Worm (Caenorhabditis elegans) whole organism, L4 larva: ENCODE data around the gene F19C7.4.

Source experiments
- F26F4.8 ChIP-seq: fragments of 200-800 bp; sonication (Bioruptor generic); conservative IDR thresholded peaks from 2 replicates; pipeline ENCODE4 v1.3.6; 2022; ENCODE audit warnings: missing genetic modification characterization, missing compliant biosample characterization
- F37D6.2 ChIP-seq: sonication (generic microtip); optimal IDR thresholded peaks from 2 replicates; lab custom pipeline; 2016; ENCODE audit warnings: mild to moderate bottlenecking, missing genetic modification characterization, missing compliant biosample characterization
- F44E2.7 ChIP-seq: fragments of 200-800 bp; sonication (Bioruptor generic); IDR thresholded peaks from 2 replicates; pipeline ENCODE4 v2.1.2; 2022; ENCODE audit warnings: missing genetic modification characterization, missing compliant biosample characterization
- Y5F2A.4 ChIP-seq: fragments of 200-800 bp; sonication (Bioruptor generic); optimal IDR thresholded peaks from 2 replicates; lab custom pipeline; 2018; ENCODE audit warnings: mild to moderate bottlenecking, missing genetic modification characterization, missing compliant biosample characterization
- ZK546.5 ChIP-seq, 2 experiments: sonication (generic microtip); optimal IDR thresholded peaks; 2 replicates each; lab custom pipeline; 2017; ENCODE audit warnings: missing biosample characterization in 2 of 2, missing genetic modification characterization in 2 of 2
- aha-1 ChIP-seq: fragments of 150-350 bp; peaks from one replicate; lab custom pipeline; 2014; ENCODE audit warnings: missing biosample characterization, missing genetic modification characterization
- ceh-32 ChIP-seq: sonication (generic microtip); optimal IDR thresholded peaks from 2 replicates; lab custom pipeline; 2016; ENCODE audit warnings: mild to moderate bottlenecking, missing genetic modification characterization, missing compliant biosample characterization; ENCODE audit not compliant: poor library complexity
- daf-16 ChIP-seq, 3 experiments: sonication (generic microtip); optimal IDR thresholded peaks; 2 replicates each; lab custom pipeline; 2016 to 2017; ENCODE audit warnings: missing genetic modification characterization in 3 of 3, missing genetic modification reagents in 3 of 3, mild to moderate bottlenecking in 2 of 3, missing compliant biosample characterization in 2 of 3, missing biosample characterization in 1 of 3, moderate library complexity in 1 of 3
- daf-19 ChIP-seq: fragments of 200-800 bp; sonication (Bioruptor generic); conservative IDR thresholded peaks from 2 replicates; pipeline ENCODE4 v1.3.6; 2022; ENCODE audit warnings: missing genetic modification characterization, missing compliant biosample characterization
- dmd-6 ChIP-seq: fragments of 200-800 bp; sonication (Bioruptor generic); IDR thresholded peaks from 2 replicates; pipeline ENCODE4 v1.3.6; 2022; ENCODE audit warnings: missing genetic modification reagents, missing genetic modification characterization, missing compliant biosample characterization
- dpl-1 ChIP-seq: fragments of 150-350 bp; optimal IDR thresholded peaks from 2 replicates; lab custom pipeline; 2014; ENCODE audit warnings: missing biosample characterization, missing genetic modification reagents, missing genetic modification characterization
- dve-1 ChIP-seq: sonication (generic microtip); optimal IDR thresholded peaks from 2 replicates; lab custom pipeline; 2017; ENCODE audit warnings: antibody characterized with exemption, mild to moderate bottlenecking, missing genetic modification characterization, missing compliant biosample characterization; ENCODE audit not compliant: insufficient read depth
- hif-1 ChIP-seq, 2 experiments: sonication (generic microtip); optimal IDR thresholded peaks; 2 replicates each; lab custom pipeline; 2016 to 2017; ENCODE audit warnings: missing compliant biosample characterization in 2 of 2, missing genetic modification characterization in 2 of 2, missing genetic modification reagents in 2 of 2, missing genotype in 2 of 2, mild to moderate bottlenecking in 1 of 2
- hlh-11 ChIP-seq: fragments of 200-800 bp; sonication (Bioruptor generic); optimal IDR thresholded peaks from 2 replicates; lab custom pipeline; 2018; ENCODE audit warnings: mild to moderate bottlenecking, missing genetic modification characterization, missing compliant biosample characterization
- lim-7 ChIP-seq: fragments of 200-800 bp; sonication (Bioruptor generic); IDR thresholded peaks from 2 replicates; pipeline ENCODE4 v1.3.6; 2022; ENCODE audit warnings: missing genetic modification characterization, missing compliant biosample characterization
- lin-39 ChIP-seq: fragments of 150-350 bp; optimal IDR thresholded peaks from 2 replicates; lab custom pipeline; 2014; ENCODE audit warnings: missing biosample characterization, missing genetic modification reagents, missing genetic modification characterization
- lsy-2 ChIP-seq, 2 experiments: fragments of 150-350 bp in 1 of 2; sonication (generic microtip) in 1 of 2; optimal IDR thresholded peaks; 2 replicates each; lab custom pipeline; 2014 to 2017; ENCODE audit warnings: missing biosample characterization in 2 of 2, missing genetic modification characterization in 2 of 2
- madf-5 ChIP-seq, 2 experiments: fragments of 200-800 bp; sonication (Bioruptor generic); IDR thresholded peaks; 2 replicates each; pipeline ENCODE4 v1.3.6; 2022; ENCODE audit warnings: missing compliant biosample characterization in 2 of 2, missing genetic modification characterization in 2 of 2
- mep-1 ChIP-seq: fragments of 150-350 bp; sonication (generic microtip); optimal IDR thresholded peaks from 3 replicates; lab custom pipeline; 2014; ENCODE audit warnings: missing biosample characterization, missing genetic modification characterization
- mxl-3 ChIP-seq: fragments of 200-800 bp; sonication (Bioruptor generic); optimal IDR thresholded peaks from 2 replicates; lab custom pipeline; 2018; ENCODE audit warnings: mild to moderate bottlenecking, missing genetic modification characterization, missing compliant biosample characterization
- nhr-102 ChIP-seq: sonication (generic microtip); optimal IDR thresholded peaks from 2 replicates; lab custom pipeline; 2016; ENCODE audit warnings: mild to moderate bottlenecking, missing genetic modification characterization, moderate library complexity, missing compliant biosample characterization
- nhr-28 ChIP-seq: fragments of 150-350 bp; optimal IDR thresholded peaks from 2 replicates; lab custom pipeline; 2014; ENCODE audit warnings: missing biosample characterization, missing genetic modification characterization
- nhr-41 ChIP-seq: fragments of 200-800 bp; sonication (Bioruptor generic); IDR thresholded peaks from 2 replicates; pipeline ENCODE4 v1.3.6; 2022; ENCODE audit warnings: missing genetic modification reagents, missing genetic modification characterization, missing compliant biosample characterization
- nhr-42 ChIP-seq: fragments of 200-800 bp; sonication (Bioruptor generic); IDR thresholded peaks from 2 replicates; pipeline ENCODE4 v1.3.6; 2022; ENCODE audit warnings: missing genetic modification characterization, missing compliant biosample characterization
- nhr-77 ChIP-seq: fragments of 150-350 bp; optimal IDR thresholded peaks from 2 replicates; lab custom pipeline; 2014; ENCODE audit warnings: missing biosample characterization, missing genetic modification characterization
- php-3 ChIP-seq: fragments of 200-800 bp; sonication (Bioruptor generic); IDR thresholded peaks from 2 replicates; pipeline ENCODE4 v1.3.6; 2022; ENCODE audit warnings: missing genetic modification reagents, missing genetic modification characterization, missing compliant biosample characterization
- pqm-1 ChIP-seq: sonication (generic microtip); optimal IDR thresholded peaks from 2 replicates; lab custom pipeline; 2017; ENCODE audit warnings: missing biosample characterization, missing genetic modification characterization
- rbr-2 ChIP-seq: sonication (generic microtip); optimal IDR thresholded peaks from 2 replicates; lab custom pipeline; 2016; ENCODE audit warnings: missing genotype, missing genetic modification characterization, missing compliant biosample characterization
- saeg-2 ChIP-seq: fragments of 200-800 bp; sonication (Bioruptor generic); IDR thresholded peaks from 2 replicates; pipeline ENCODE4 v1.3.6; 2022; ENCODE audit warnings: missing genetic modification reagents, missing genetic modification characterization, missing compliant biosample characterization
- set-16 ChIP-seq: fragments of 200-800 bp; sonication (Bioruptor generic); IDR thresholded peaks from 2 replicates; pipeline ENCODE4 v1.3.6; 2022; ENCODE audit warnings: missing genetic modification reagents, missing genetic modification characterization, missing compliant biosample characterization
- snpc-4 ChIP-seq: fragments of 150-350 bp; optimal IDR thresholded peaks from 2 replicates; lab custom pipeline; 2014; ENCODE audit warnings: missing biosample characterization, missing genetic modification characterization
- tag-97 ChIP-seq: fragments of 200-800 bp; sonication (Bioruptor generic); IDR thresholded peaks from 2 replicates; pipeline ENCODE4 v1.3.6; 2022; ENCODE audit warnings: missing genetic modification characterization, missing compliant biosample characterization
- unc-39 ChIP-seq: sonication (generic microtip); optimal IDR thresholded peaks from 2 replicates; lab custom pipeline; 2017; ENCODE audit warnings: missing biosample characterization, missing genetic modification characterization
- unc-62 ChIP-seq, 3 experiments: fragments of 150-350 bp in 1 of 3; sonication (generic microtip); optimal IDR thresholded peaks in 2 of 3; peaks in 1 of 3; 1 replicate in 1 of 3; 2 replicates in 2 of 3; lab custom pipeline; 2014 to 2017; ENCODE audit warnings: missing biosample characterization in 3 of 3, missing genetic modification characterization in 3 of 3, missing genetic modification reagents in 3 of 3, missing genotype in 1 of 3

The F19C7.4 gene

ce11 chrIV:4596824-4597223 lies 5.8 kb upstream of the F19C7.4 start, which contains the start of gene F19C7.3 (continued):
- TF ChIP-seq lin-39 (tag; lab: Kevin White, UChicago) (no peak), Y5F2A.4 (GFP tag; lab: Kevin White, UChicago) (no peak), lim-7 (no peak)
- TF ChIP-seq, all 104 proteins: peak for 0

DNA sequence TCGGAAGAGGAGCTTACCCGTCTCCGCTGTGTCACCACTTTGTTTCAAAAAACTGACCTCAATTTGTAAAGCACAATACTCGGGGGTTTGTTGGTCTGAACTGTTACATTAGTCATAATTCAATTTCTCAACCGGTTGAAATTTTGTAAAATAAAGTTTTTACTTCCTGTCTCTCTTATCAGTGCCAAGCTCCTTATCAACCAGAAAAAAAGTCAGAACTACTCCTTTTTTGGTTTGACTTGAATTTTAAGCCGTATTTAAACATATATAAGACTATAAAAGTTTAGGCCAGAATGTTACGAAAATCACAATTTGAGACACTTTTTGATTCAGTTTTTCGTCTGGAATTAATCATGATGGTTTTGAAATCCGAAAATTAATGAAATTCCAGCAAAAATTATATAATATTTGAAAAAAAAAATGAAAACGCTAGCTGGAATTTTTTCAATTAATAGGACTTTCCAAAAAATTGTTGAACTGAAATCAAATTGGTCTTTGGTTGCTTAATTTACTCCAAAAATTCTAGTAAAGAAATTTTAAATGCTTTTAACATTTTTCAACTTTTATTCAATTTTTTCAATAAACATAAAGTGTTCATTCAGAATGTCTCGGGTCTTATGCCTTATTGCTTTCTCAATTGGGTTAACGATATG lies 3.2 kb upstream of the F19C7.4 start, which contains the start of gene F19C7.2:
F19C7.2 (plus strand) TSS at position 603 of the 653 bp plus-strand sequence.
- TF ChIP-seq nhr-28 (tag; lab: Kevin White, UChicago) (peak; percentile 16), pqm-1 (tag; lab: Kevin White, UChicago) (peak; percentile 68), nhr-102 (tag; lab: Kevin White, UChicago) (peak; percentile 47), madf-5 (GFP tag; IDR thresholded peaks at IDR 0.05; lab: Robert Waterston, UW) (no peak)

DNA sequence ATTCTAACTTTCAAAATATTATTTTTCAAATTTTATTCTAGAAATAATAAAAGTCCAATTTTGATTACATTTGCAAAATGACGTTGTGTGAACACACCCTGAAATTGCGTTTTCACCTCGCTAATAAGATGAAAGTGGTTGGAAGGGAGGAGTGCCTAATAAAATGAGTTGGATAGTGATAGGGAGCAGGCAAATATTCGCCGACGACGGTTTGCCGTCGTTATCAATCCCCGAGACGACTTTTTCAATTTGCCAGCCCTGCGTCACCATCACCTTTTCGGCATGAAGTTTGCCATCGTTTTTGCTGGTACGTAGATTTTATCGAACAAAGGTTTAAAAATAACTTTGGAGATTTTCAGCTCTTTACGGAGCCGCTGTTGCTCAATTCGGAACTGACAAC lies 2.9 kb downstream of the F19C7.4 start, which contains the start of gene nspg-10:
nspg-10 (plus strand) TSS at position 179 of the 400 bp plus-strand sequence.
- 0 out of 2 replicates have a peak, but pooled peaks have one; percentile 46 for TF ChIP-seq daf-19 (GFP tag; lab: Robert Waterston, UW)
- no peak for TF ChIP-seq daf-16 (GFP tag; optimal IDR thresholded peaks at IDR 0.05; lab: Kevin White, UChicago)
- TF ChIP-seq daf-16 (tag; optimal IDR thresholded peaks at IDR 0.05; lab: Kevin White, UChicago): peak; percentile 37
- 0 out of 2 replicates have a peak, but pooled peaks have one; percentile 29 for TF ChIP-seq php-3 (GFP tag; lab: Robert Waterston, UW)
- TF ChIP-seq snpc-4 (tag; lab: Kevin White, UChicago): no peak
- TF ChIP-seq nhr-77 (tag; lab: Kevin White, UChicago): peak; percentile 37
- peak; percentile 47 for TF ChIP-seq dve-1
- TF ChIP-seq hlh-11: peak; percentile 53
- TF ChIP-seq unc-39 (tag; lab: Kevin White, UChicago): no peak
- peak; percentile 44 for TF ChIP-seq nhr-28 (tag; lab: Kevin White, UChicago)
- TF ChIP-seq pqm-1 (tag; lab: Kevin White, UChicago): peak; percentile 85
- peak; percentile 88 for TF ChIP-seq aha-1 (tag; lab: Kevin White, UChicago)
- TF ChIP-seq F37D6.2 (tag; lab: Kevin White, UChicago): no peak

ce11 chrIV:4608661-4609060 lies 6.0 kb downstream of the F19C7.4 start:
- TF ChIP-seq php-3 (GFP tag; lab: Robert Waterston, UW): peak; percentile 5; the same call in 1 of the 2 replicates
- TF ChIP-seq set-16: peak; percentile 90
- TF ChIP-seq madf-5 (GFP tag; IDR thresholded peaks at IDR 0.05; lab: Robert Waterston, UW): 0 out of 4 replicates have a peak, but pooled peaks of 1 of the 2 experiments have one; percentile 4
- TF ChIP-seq ceh-32: no peak

DNA sequence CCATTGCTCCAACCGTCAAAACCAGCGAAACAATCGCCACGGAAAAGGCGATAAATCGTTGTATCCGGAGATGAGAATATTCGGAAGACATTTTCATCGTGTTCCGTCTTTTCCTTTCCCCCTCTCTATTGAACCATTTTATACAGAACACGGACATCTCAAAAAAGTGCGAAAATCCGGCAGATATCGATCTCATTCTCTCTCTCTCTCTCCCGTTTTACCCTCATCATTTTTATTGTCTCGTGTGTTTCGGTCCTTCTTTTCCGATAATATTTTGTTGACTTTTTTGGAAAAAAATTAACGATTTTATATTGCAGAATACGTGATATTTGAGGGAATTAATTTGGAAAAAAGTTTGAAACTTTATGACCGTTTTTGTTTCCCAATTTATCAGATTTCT lies 6.9 kb downstream of the F19C7.4 start, which contains the start of gene col-110:
col-110 (minus strand) TSS at position 101 of the 400 bp plus-strand sequence.
- TF ChIP-seq saeg-2 (GFP tag; lab: Robert Waterston, UW) (no peak), nhr-28 (tag; lab: Kevin White, UChicago) (no peak), nhr-42 (GFP tag; lab: Robert Waterston, UW) (no peak), lin-39 (tag; lab: Kevin White, UChicago) (no peak), unc-62 (GFP tag; optimal IDR thresholded peaks at IDR 0.05 in 1 of 2; lab: Kevin White, UChicago) (no peak), unc-62 (tag; optimal IDR thresholded peaks at IDR 0.05; lab: Kevin White, UChicago) (no peak), ZK546.5 (tag; optimal IDR thresholded peaks at IDR 0.05; lab: Kevin White, UChicago) (no peak), mep-1 (tag; lab: Kevin White, UChicago) (no peak), F44E2.7 (GFP tag; lab: Robert Waterston, UW) (no peak), F26F4.8 (no peak), dpl-1 (no peak), mxl-3 (GFP tag; lab: Kevin White, UChicago) (no peak), nhr-41 (GFP tag; lab: Robert Waterston, UW) (no peak), lim-7 (no peak), dmd-6 (GFP tag; lab: Robert Waterston, UW) (no peak), tag-97 (GFP tag; lab: Robert Waterston, UW) (no peak), rbr-2 (no peak), ceh-32 (no peak), lsy-2 (tag; optimal IDR thresholded peaks at IDR 0.05; lab: Kevin White, UChicago) (no peak), hif-1 (tag; optimal IDR thresholded peaks at IDR 0.05; lab: Kevin White, UChicago) (no peak)
